Fruit fly (Drosophila melanogaster): ENCODE measurements around the gene CG15357.

CG15357 gene

dm6 chr2L:1907098-1907497 lies 38.4 kb downstream of the CG15357 start:
- TF ChIP-seq Rel (GFP tag; optimal IDR thresholded peaks at IDR 0.05): no peak
- no peak for TF ChIP-seq Rel (tag; optimal IDR thresholded peaks at IDR 0.05)
- TF ChIP-seq foxo (GFP tag; optimal IDR thresholded peaks at IDR 0.05): peak in 1 of 2 experiments; percentile 12
- no peak for TF ChIP-seq Vsx2 (GFP tag; optimal IDR thresholded peaks at IDR 0.05; ENCODE audit: partially characterized antibody)
- peak; percentile 0 for TF ChIP-seq HLH106 (tag; optimal IDR thresholded peaks at IDR 0.05)
- no peak for TF ChIP-seq CG32264 (GFP tag; optimal IDR thresholded peaks at IDR 0.05)
- no peak for TF ChIP-seq Hnf4 (GFP tag; optimal IDR thresholded peaks at IDR 0.05)
- TF ChIP-seq Hr83 (GFP tag; optimal IDR thresholded peaks at IDR 0.05; ENCODE audit: poor library complexity, severe bottlenecking): no peak
- TF ChIP-seq woc (GFP tag; optimal IDR thresholded peaks at IDR 0.05): peak; percentile 28
- TF ChIP-seq fru (GFP tag; optimal IDR thresholded peaks at IDR 0.05): no peak
- no peak for TF ChIP-seq GATAd (GFP tag; optimal IDR thresholded peaks at IDR 0.05)
- TF ChIP-seq pan (optimal IDR thresholded peaks at IDR 0.05): no peak
- no peak for TF ChIP-seq psq (GFP tag; optimal IDR thresholded peaks at IDR 0.05)
- TF ChIP-seq lola (GFP tag; optimal IDR thresholded peaks at IDR 0.05): no peak
- TF ChIP-seq dl (GFP tag; optimal IDR thresholded peaks at IDR 0.05; ENCODE audit: insufficient read depth in 1 of 2, partially characterized antibody in 2 of 2): no peak

DNA sequence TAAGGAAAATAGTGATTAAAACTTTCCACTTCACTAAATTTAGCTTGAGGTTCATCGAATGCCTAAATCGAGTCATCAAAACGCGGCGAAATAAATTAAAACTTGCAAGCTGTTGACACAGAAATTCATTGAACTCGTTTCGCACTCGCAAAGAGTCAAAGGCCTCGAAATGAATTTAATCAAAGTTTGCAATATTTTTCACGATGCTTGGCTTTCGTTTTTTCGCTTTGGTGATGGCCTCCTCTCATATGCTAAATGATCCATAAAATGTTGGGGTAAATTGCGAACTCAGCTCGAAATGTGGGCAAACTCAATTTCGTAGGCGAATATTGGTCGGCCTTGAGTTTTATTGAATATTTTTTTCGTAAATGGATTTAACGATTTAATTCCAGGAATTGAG lies 39.2 kb downstream of the CG15357 start:
- TF ChIP-seq woc (GFP tag; optimal IDR thresholded peaks at IDR 0.05): no peak

DNA sequence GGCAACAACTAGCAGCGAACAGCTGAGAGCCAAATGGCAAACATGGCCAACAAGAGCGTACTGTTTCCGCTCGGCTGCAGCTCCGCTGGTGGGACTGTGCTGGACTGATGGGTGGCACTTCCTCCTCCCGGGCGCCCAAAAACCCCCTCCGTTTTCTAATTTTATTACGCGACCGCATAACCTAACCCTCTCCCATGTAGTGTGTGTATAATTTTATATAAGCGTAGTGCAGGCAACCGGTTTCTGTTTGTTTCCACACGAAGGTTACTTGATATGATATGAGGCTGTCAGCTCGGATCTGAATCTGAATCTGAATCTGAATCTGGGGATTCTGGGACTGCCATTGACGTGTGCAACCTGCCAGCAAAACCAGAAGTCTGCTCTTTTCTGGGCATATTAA lies 42.6 kb downstream of the CG15357 start:
- TF ChIP-seq br (GFP tag; optimal IDR thresholded peaks at IDR 0.05) (no peak), Hr78 (GFP tag; optimal IDR thresholded peaks at IDR 0.05) (no peak), Hnf4 (GFP tag; optimal IDR thresholded peaks at IDR 0.05) (no peak), h (GFP tag; optimal IDR thresholded peaks at IDR 0.05) (no peak), Rel (GFP tag; optimal IDR thresholded peaks at IDR 0.05) (no peak), Rel (tag; optimal IDR thresholded peaks at IDR 0.05) (peak; percentile 41)

- no peak for TF ChIP-seq lola (GFP tag; optimal IDR thresholded peaks at IDR 0.05)
- no peak for TF ChIP-seq HLH106 (tag; optimal IDR thresholded peaks at IDR 0.05)
- no peak for TF ChIP-seq GATAd (GFP tag; optimal IDR thresholded peaks at IDR 0.05)
- no peak for TF ChIP-seq Dif (GFP tag; optimal IDR thresholded peaks at IDR 0.05; ENCODE audit: partially characterized antibody)
Measured at dm6 chr2L:1902243-1902642, 43.3 kb downstream of the CG15357 start.

DNA sequence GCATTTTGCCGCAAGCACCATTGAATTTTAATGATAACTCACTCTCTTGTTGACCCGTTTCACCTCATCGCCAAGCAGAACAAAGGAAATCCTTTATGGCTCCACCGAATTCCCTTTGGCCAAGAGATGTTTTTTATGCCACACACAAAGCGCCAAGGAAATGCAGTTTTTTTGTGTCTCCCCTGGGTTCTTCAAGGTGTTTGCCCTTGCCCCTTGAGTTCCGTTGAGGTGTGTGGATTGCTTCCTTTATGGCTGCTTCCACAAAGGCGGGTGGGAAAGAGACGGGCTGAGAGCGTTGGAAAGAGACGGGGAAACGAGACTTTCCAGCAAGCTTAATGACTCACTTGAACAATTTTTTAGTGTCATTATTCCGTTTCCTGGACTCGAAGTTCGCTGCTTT lies 44.2 kb downstream of the CG15357 start:
- no peak for TF ChIP-seq foxo (GFP tag; optimal IDR thresholded peaks at IDR 0.05)
- no peak for TF ChIP-seq Sp1 (GFP tag; optimal IDR thresholded peaks at IDR 0.05)
- no peak for TF ChIP-seq Rel (GFP tag; optimal IDR thresholded peaks at IDR 0.05)
- TF ChIP-seq Rel (tag; optimal IDR thresholded peaks at IDR 0.05): no peak
- TF ChIP-seq Mio (GFP tag; optimal IDR thresholded peaks at IDR 0.05): no peak

Measured in whole organism, wandering third instar larva.